Worm (Caenorhabditis elegans) whole organism, L4/young adult: ENCODE results near the gene R07E4.5.

ENCODE experiments used
- W03F9.2 ChIP-seq: fragments of 150-350 bp; optimal IDR thresholded peaks from 2 replicates; lab custom pipeline; 2014; ENCODE audit warnings: missing biosample characterization, missing genetic modification characterization
- him-1 ChIP-seq: sonication (generic microtip); optimal IDR thresholded peaks from 2 replicates; lab custom pipeline; 2016; ENCODE audit warnings: missing genotype, missing genetic modification reagents, missing genetic modification characterization, missing compliant biosample characterization

ce11 chrX:5977754-5978153, 24.8 kb upstream of the R07E4.5 start, which contains the start of gene kin-2:
- TF ChIP-seq W03F9.2 (tag; lab: Kevin White, UChicago): no peak
- no peak for TF ChIP-seq him-1 (tag; lab: Kevin White, UChicago)
